Worm (Caenorhabditis elegans): ENCODE data around the gene mnp-1.

DNA sequence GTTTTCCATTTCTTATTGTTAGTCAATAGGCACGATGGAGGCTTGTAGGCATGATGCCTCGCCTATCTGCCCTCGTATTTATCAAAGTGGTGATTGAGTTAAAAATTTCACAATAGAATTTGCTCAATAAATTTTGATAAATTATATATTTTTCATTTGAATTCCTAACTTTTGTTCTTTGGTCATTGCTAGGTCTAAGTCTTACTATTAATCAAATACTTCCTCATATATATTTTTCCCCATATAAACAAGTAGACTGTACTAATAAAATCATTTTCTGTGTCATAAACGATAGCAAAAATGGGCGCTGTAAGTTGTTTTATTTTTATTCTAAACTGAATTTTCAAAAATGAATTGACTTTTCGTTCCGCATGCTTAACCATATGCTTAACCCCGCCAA is 28.1 kb downstream of the mnp-1 start, which contains the start of gene pals-28:
- no peak for TF ChIP-seq rnt-1 (tag; optimal IDR thresholded peaks at IDR 0.05)
- TF ChIP-seq unc-98 (GFP tag; IDR thresholded peaks at IDR 0.05) = no peak
- TF ChIP-seq nhr-28 (tag; optimal IDR thresholded peaks at IDR 0.05) = no peak
- no peak for TF ChIP-seq nhr-12 (tag; optimal IDR thresholded peaks at IDR 0.05)
- no peak for TF ChIP-seq unc-62 (GFP tag; optimal IDR thresholded peaks at IDR 0.05)
- no peak for TF ChIP-seq lsy-2 (tag; optimal IDR thresholded peaks at IDR 0.05)
- TF ChIP-seq irx-1 (tag; optimal IDR thresholded peaks at IDR 0.05) = no peak
- TF ChIP-seq dsc-1 (tag; optimal IDR thresholded peaks at IDR 0.05) = no peak
- TF ChIP-seq nhr-77 (tag; optimal IDR thresholded peaks at IDR 0.05) = no peak
- TF ChIP-seq vab-15 (tag; optimal IDR thresholded peaks at IDR 0.05) = no peak

Data from whole organism, L1 larva.